Worm (Caenorhabditis elegans) whole organism, L3 larva: ENCODE measurements around the gene T28A11.13.

Experiments used
- ama-1 ChIP-seq: fragments of 150-350 bp; optimal IDR thresholded peaks from 2 replicates; lab custom pipeline; 2018
- egl-5 ChIP-seq: fragments of 150-350 bp; optimal IDR thresholded peaks from 2 replicates; lab custom pipeline; 2017; ENCODE audit warnings: missing biosample characterization, missing genetic modification reagents, missing genetic modification characterization, inconsistent platforms
- pha-4 ChIP-seq: fragments of 150-350 bp; optimal IDR thresholded peaks from 2 replicates; lab custom pipeline; 2014; ENCODE audit warnings: missing biosample characterization, missing genetic modification reagents, missing genetic modification characterization
- pqm-1 ChIP-seq: fragments of 150-350 bp; optimal IDR thresholded peaks from 2 replicates; lab custom pipeline; 2017; ENCODE audit warnings: missing biosample characterization, missing genetic modification characterization, inconsistent platforms
- unc-39 ChIP-seq: sonication (generic microtip); optimal IDR thresholded peaks from 4 replicates; lab custom pipeline; 2017; ENCODE audit warnings: missing biosample characterization, missing genetic modification characterization
- unc-62 ChIP-seq: fragments of 150-350 bp; sonication (generic microtip); optimal IDR thresholded peaks from 4 replicates; lab custom pipeline; 2014; ENCODE audit warnings: missing biosample characterization, missing genetic modification reagents, missing genetic modification characterization
- ztf-11 ChIP-seq: fragments of 150-350 bp; optimal IDR thresholded peaks from 2 replicates; lab custom pipeline; 2014; ENCODE audit warnings: missing biosample characterization, missing genetic modification characterization

ce11 chrV:3273577-3274100 is 23.6 kb upstream of the T28A11.13 start, which contains the start of gene T28A11.4:
- TF ChIP-seq egl-5 (tag; lab: Kevin White, UChicago) (no peak), ztf-11 (tag; lab: Kevin White, UChicago) (no peak), ama-1 (lab: Kevin White, UChicago) (no peak), unc-39 (no peak), unc-62 (GFP tag; lab: Kevin White, UChicago) (no peak), pha-4 (no peak), pqm-1 (tag; lab: Kevin White, UChicago) (no peak)
